Worm (Caenorhabditis elegans) whole organism, L3 larva: ENCODE measurements around the gene F45F2.10.

Source experiments
- ZK546.5 ChIP-seq: sonication (generic microtip); optimal IDR thresholded peaks from 2 replicates; lab custom pipeline; 2017; ENCODE audit warnings: missing biosample characterization, missing genetic modification characterization
- ama-1 ChIP-seq: fragments of 150-350 bp; optimal IDR thresholded peaks from 2 replicates; lab custom pipeline; 2018
- ceh-16 ChIP-seq: sonication (generic microtip); optimal IDR thresholded peaks from 2 replicates; lab custom pipeline; 2017; ENCODE audit warnings: missing biosample characterization, missing genetic modification characterization
- fkh-10 ChIP-seq: sonication (generic microtip); optimal IDR thresholded peaks from 2 replicates; lab custom pipeline; 2017; ENCODE audit warnings: missing biosample characterization, missing genetic modification reagents, missing genetic modification characterization
- fos-1 ChIP-seq: fragments of 150-350 bp; optimal IDR thresholded peaks from 2 replicates; lab custom pipeline; 2014; ENCODE audit warnings: missing biosample characterization, missing genetic modification characterization
- lin-15B ChIP-seq: fragments of 150-350 bp; optimal IDR thresholded peaks from 2 replicates; lab custom pipeline; 2014; ENCODE audit warnings: missing biosample characterization, missing genetic modification characterization
- nfya-1 ChIP-seq: sonication (generic microtip); optimal IDR thresholded peaks from 2 replicates; lab custom pipeline; 2017; ENCODE audit warnings: missing genetic modification characterization, mild to moderate bottlenecking, missing compliant biosample characterization, antibody characterized with exemption, moderate library complexity; ENCODE audit not compliant: insufficient read depth
- nhr-12 ChIP-seq: fragments of 150-350 bp; optimal IDR thresholded peaks from 2 replicates; lab custom pipeline; 2014; ENCODE audit warnings: missing biosample characterization, missing genetic modification characterization
- nhr-25 ChIP-seq: sonication (generic microtip); optimal IDR thresholded peaks from 2 replicates; lab custom pipeline; 2017; ENCODE audit warnings: missing biosample characterization, missing genetic modification characterization
- nhr-76 ChIP-seq: fragments of 150-350 bp; sonication (generic microtip); optimal IDR thresholded peaks from 5 replicates; lab custom pipeline; 2014; ENCODE audit warnings: missing biosample characterization, missing genetic modification characterization
- pha-4 ChIP-seq: fragments of 150-350 bp; optimal IDR thresholded peaks from 2 replicates; lab custom pipeline; 2014; ENCODE audit warnings: missing biosample characterization, missing genetic modification reagents, missing genetic modification characterization
- snpc-4 ChIP-seq: fragments of 150-350 bp; optimal IDR thresholded peaks from 2 replicates; lab custom pipeline; 2014; ENCODE audit warnings: missing biosample characterization, missing genetic modification characterization

DNA sequence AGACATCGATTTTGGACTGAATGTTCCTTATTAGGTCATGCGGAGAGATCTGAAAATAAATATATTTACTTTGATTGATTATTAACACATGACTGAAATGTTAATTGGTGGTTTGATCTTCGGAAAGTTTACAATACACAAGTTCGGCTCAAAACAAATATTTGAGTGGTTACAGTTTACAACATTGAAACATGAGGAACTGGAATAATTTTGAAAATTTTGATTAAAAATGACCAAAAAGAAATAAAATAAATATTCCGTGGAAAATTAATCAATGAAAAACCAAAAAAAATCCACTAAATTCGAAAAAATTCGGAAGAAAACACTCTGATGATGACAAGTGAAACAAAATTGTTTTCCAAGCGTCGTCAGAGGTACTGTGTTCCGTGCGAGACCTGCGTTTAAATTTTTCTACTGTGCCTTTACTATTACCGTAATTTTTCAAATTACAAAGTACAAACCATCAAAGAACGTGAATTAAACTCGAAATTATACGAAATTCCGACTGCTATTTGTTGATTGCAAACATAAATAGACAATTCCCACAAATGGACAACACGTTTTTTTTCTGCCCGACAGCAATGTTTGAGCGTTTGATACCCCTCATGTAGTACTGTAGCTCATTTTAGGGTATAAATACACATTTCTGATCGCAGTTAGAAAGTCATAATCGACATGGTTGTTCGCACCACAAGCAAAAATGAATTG lies 2.3 kb upstream of the F45F2.10 start, which contains the start of the genes F45F2.11 and otpl-7:
- TF ChIP-seq ZK546.5 (tag; lab: Kevin White, UChicago): no peak
- no peak for TF ChIP-seq nhr-12 (tag; lab: Kevin White, UChicago)
- no peak for TF ChIP-seq snpc-4 (tag; lab: Kevin White, UChicago)
- TF ChIP-seq ceh-16: no peak
- TF ChIP-seq nhr-76 (tag; lab: Kevin White, UChicago): no peak
- TF ChIP-seq fkh-10 (GFP tag; lab: Kevin White, UChicago): no peak
- TF ChIP-seq nfya-1: no peak
- peak; percentile 2 for TF ChIP-seq pha-4 (tag; lab: Kevin White, UChicago)
- no peak for TF ChIP-seq ama-1 (lab: Kevin White, UChicago)
- TF ChIP-seq lin-15B: no peak
- no peak for TF ChIP-seq fos-1 (tag; lab: Kevin White, UChicago)
- no peak for TF ChIP-seq nhr-25 (tag; lab: Kevin White, UChicago)
